Worm (Caenorhabditis elegans) whole organism, young adult: Measurements from ENCODE around the gene Y37H2A.10.

ENCODE experiments used
- B0019.2 ChIP-seq: fragments of 200-800 bp; sonication (Bioruptor generic); conservative IDR thresholded peaks from 2 replicates; pipeline ENCODE4 v1.3.6; 2022; ENCODE audit warnings: missing genetic modification reagents, missing genetic modification characterization, missing compliant biosample characterization
- B0035.1 ChIP-seq: sonication (generic microtip); optimal IDR thresholded peaks from 2 replicates; lab custom pipeline; 2016; ENCODE audit warnings: missing genetic modification characterization, mild to moderate bottlenecking, missing compliant biosample characterization, missing genotype, missing genetic modification reagents
- B0336.3 ChIP-seq: fragments of 200-800 bp; sonication (Bioruptor generic); IDR thresholded peaks from 2 replicates; pipeline ENCODE4 v1.3.6; 2022; ENCODE audit warnings: missing genetic modification characterization, missing compliant biosample characterization
- C17E4.6 ChIP-seq: fragments of 200-800 bp; sonication (Bioruptor generic); IDR thresholded peaks from 2 replicates; pipeline ENCODE4 v1.3.6; 2022; ENCODE audit warnings: missing genetic modification reagents, missing genetic modification characterization, missing compliant biosample characterization
- D2030.7 ChIP-seq: fragments of 200-800 bp; sonication (Bioruptor generic); IDR thresholded peaks from 2 replicates; pipeline ENCODE4 v1.3.6; 2022; ENCODE audit warnings: missing genetic modification reagents, missing genetic modification characterization, missing compliant biosample characterization
- F22D6.2 ChIP-seq: sonication (generic microtip); optimal IDR thresholded peaks from 2 replicates; lab custom pipeline; 2016; ENCODE audit warnings: mild to moderate bottlenecking, missing genetic modification characterization, missing compliant biosample characterization
- F33H1.4 ChIP-seq: fragments of 200-800 bp; sonication (Bioruptor generic); IDR thresholded peaks from 2 replicates; pipeline ENCODE4 v1.3.6; 2022; ENCODE audit warnings: missing genetic modification reagents, missing genetic modification characterization, missing compliant biosample characterization
- K11D2.4 ChIP-seq: fragments of 200-800 bp; sonication (Bioruptor generic); IDR thresholded peaks from 2 replicates; pipeline ENCODE4 v1.3.6; 2022; ENCODE audit warnings: missing genetic modification reagents, missing genetic modification characterization, missing compliant biosample characterization
- T07F8.4 ChIP-seq: sonication (generic microtip); optimal IDR thresholded peaks from 2 replicates; lab custom pipeline; 2016; ENCODE audit warnings: mild to moderate bottlenecking, missing genetic modification characterization, moderate library complexity, missing compliant biosample characterization
- Y53F4B.3 ChIP-seq: fragments of 200-800 bp; sonication (Bioruptor generic); IDR thresholded peaks from 2 replicates; pipeline ENCODE4 v1.3.6; 2022; ENCODE audit warnings: missing genetic modification reagents, missing genetic modification characterization, missing compliant biosample characterization
- Y56A3A.18 ChIP-seq: fragments of 200-800 bp; sonication (Bioruptor generic); IDR thresholded peaks from 2 replicates; pipeline ENCODE4 v1.3.6; 2022; ENCODE audit warnings: missing genetic modification reagents, missing genetic modification characterization, missing compliant biosample characterization
- Y67H2A.10 ChIP-seq: fragments of 200-800 bp; sonication (Bioruptor generic); conservative IDR thresholded peaks from 2 replicates; pipeline ENCODE4 v1.3.6; 2022; ENCODE audit warnings: missing genetic modification reagents, missing genetic modification characterization, missing compliant biosample characterization
- athp-1 ChIP-seq: sonication (generic microtip); optimal IDR thresholded peaks from 2 replicates; lab custom pipeline; 2017; ENCODE audit warnings: mild to moderate bottlenecking, missing genetic modification characterization, missing compliant biosample characterization
- attf-3 ChIP-seq: fragments of 200-800 bp; sonication (Bioruptor generic); conservative IDR thresholded peaks from 2 replicates; pipeline ENCODE4 v1.3.6; 2022; ENCODE audit warnings: missing genetic modification reagents, missing genetic modification characterization, missing compliant biosample characterization
- attf-5 ChIP-seq: fragments of 200-800 bp; sonication (Bioruptor generic); optimal IDR thresholded peaks from 2 replicates; lab custom pipeline; 2018; ENCODE audit warnings: mild to moderate bottlenecking, missing genetic modification characterization, missing compliant biosample characterization
- ceh-27 ChIP-seq: fragments of 200-800 bp; sonication (Bioruptor generic); optimal IDR thresholded peaks from 2 replicates; lab custom pipeline; 2018; ENCODE audit warnings: mild to moderate bottlenecking, missing genetic modification characterization, moderate library complexity, missing compliant biosample characterization
- ceh-40 ChIP-seq: fragments of 200-800 bp; sonication (Bioruptor generic); IDR thresholded peaks from 2 replicates; pipeline ENCODE4 v1.3.6; 2022; ENCODE audit warnings: missing genetic modification characterization, missing compliant biosample characterization
- ceh-79 ChIP-seq: sonication (generic microtip); optimal IDR thresholded peaks from 2 replicates; lab custom pipeline; 2017; ENCODE audit warnings: mild to moderate bottlenecking, missing genetic modification characterization, missing compliant biosample characterization
- fkh-3 ChIP-seq: sonication (generic microtip); optimal IDR thresholded peaks from 2 replicates; lab custom pipeline; 2016; ENCODE audit warnings: mild to moderate bottlenecking, missing genetic modification characterization, missing compliant biosample characterization
- him-1 ChIP-seq: sonication (generic microtip); optimal IDR thresholded peaks from 2 replicates; lab custom pipeline; 2016; ENCODE audit warnings: missing genotype, missing genetic modification reagents, missing genetic modification characterization, missing compliant biosample characterization
- hlh-12 ChIP-seq: sonication (generic microtip); optimal IDR thresholded peaks from 2 replicates; lab custom pipeline; 2016; ENCODE audit warnings: missing genetic modification characterization, missing compliant biosample characterization
- hrde-1 ChIP-seq: sonication (generic microtip); optimal IDR thresholded peaks from 2 replicates; lab custom pipeline; 2016; ENCODE audit warnings: missing genetic modification characterization, mild to moderate bottlenecking, missing compliant biosample characterization, moderate library complexity, missing genotype, missing genetic modification reagents, borderline replicate concordance
- lag-1 ChIP-seq: fragments of 200-800 bp; sonication (Bioruptor generic); IDR thresholded peaks from 2 replicates; pipeline ENCODE4 v1.3.6; 2022; ENCODE audit warnings: missing genetic modification reagents, missing genetic modification characterization, missing compliant biosample characterization
- let-526 ChIP-seq: fragments of 200-800 bp; sonication (Bioruptor generic); IDR thresholded peaks from 2 replicates; pipeline ENCODE4 v1.3.6; 2022; ENCODE audit warnings: missing genetic modification reagents, missing genetic modification characterization, missing compliant biosample characterization
- lin-54 ChIP-seq: fragments of 200-800 bp; sonication (Bioruptor generic); optimal IDR thresholded peaks from 2 replicates; lab custom pipeline; 2018; ENCODE audit warnings: mild to moderate bottlenecking, missing genetic modification characterization, missing compliant biosample characterization
- lir-1 ChIP-seq: fragments of 200-800 bp; sonication (Bioruptor generic); conservative IDR thresholded peaks from 2 replicates; pipeline ENCODE4 v1.3.6; 2022; ENCODE audit warnings: missing genetic modification reagents, missing genetic modification characterization, missing compliant biosample characterization
- lsl-1 ChIP-seq: fragments of 200-800 bp; sonication (Bioruptor generic); optimal IDR thresholded peaks from 2 replicates; lab custom pipeline; 2018; ENCODE audit warnings: mild to moderate bottlenecking, missing genetic modification characterization, moderate library complexity, missing compliant biosample characterization
- madf-6 ChIP-seq: fragments of 200-800 bp; sonication (Bioruptor generic); IDR thresholded peaks from 2 replicates; pipeline ENCODE4 v1.3.6; 2022; ENCODE audit warnings: missing genetic modification reagents, missing genetic modification characterization, missing compliant biosample characterization
- mxl-1 ChIP-seq: sonication (generic microtip); optimal IDR thresholded peaks from 2 replicates; lab custom pipeline; 2016; ENCODE audit warnings: missing genetic modification characterization, missing compliant biosample characterization
- nfya-1 ChIP-seq: sonication (generic microtip); optimal IDR thresholded peaks from 2 replicates; lab custom pipeline; 2017; ENCODE audit warnings: antibody characterized with exemption, missing compliant biosample characterization, missing genetic modification characterization, borderline replicate concordance; ENCODE audit not compliant: insufficient read depth
- nfya-2 ChIP-seq: fragments of 200-800 bp; sonication (Bioruptor generic); IDR thresholded peaks from 2 replicates; pipeline ENCODE4 v1.3.6; 2022; ENCODE audit warnings: missing genetic modification reagents, missing genetic modification characterization, missing compliant biosample characterization
- nhr-27 ChIP-seq: fragments of 200-800 bp; sonication (Bioruptor generic); optimal IDR thresholded peaks from 2 replicates; lab custom pipeline; 2018; ENCODE audit warnings: mild to moderate bottlenecking, missing genetic modification characterization, moderate library complexity, missing compliant biosample characterization
- rec-8 ChIP-seq, 2 experiments: sonication (generic microtip); optimal IDR thresholded peaks; 2 replicates each; lab custom pipeline; 2016; ENCODE audit warnings: mild to moderate bottlenecking in 2 of 2, missing genetic modification characterization in 2 of 2, missing genetic modification reagents in 2 of 2, missing genotype in 2 of 2, missing biosample characterization in 1 of 2, missing compliant biosample characterization in 1 of 2, moderate library complexity in 1 of 2
- repo-1 ChIP-seq: sonication (generic microtip); optimal IDR thresholded peaks from 2 replicates; lab custom pipeline; 2017; ENCODE audit warnings: mild to moderate bottlenecking, missing genetic modification characterization, missing compliant biosample characterization
- sea-2 ChIP-seq: fragments of 200-800 bp; sonication (Bioruptor generic); IDR thresholded peaks from 2 replicates; pipeline ENCODE4 v1.3.6; 2022; ENCODE audit warnings: missing genetic modification characterization, missing compliant biosample characterization
- snpc-1.1 ChIP-seq: sonication (generic microtip); optimal IDR thresholded peaks from 2 replicates; lab custom pipeline; 2017; ENCODE audit warnings: missing genetic modification characterization, mild to moderate bottlenecking, missing compliant biosample characterization, antibody characterized with exemption, moderate library complexity, missing genotype, missing genetic modification reagents; ENCODE audit not compliant: insufficient read depth
- snpc-1.3 ChIP-seq: sonication (generic microtip); optimal IDR thresholded peaks from 2 replicates; lab custom pipeline; 2017; ENCODE audit warnings: missing genetic modification characterization, mild to moderate bottlenecking, missing compliant biosample characterization, antibody characterized with exemption, moderate library complexity, missing genotype, missing genetic modification reagents; ENCODE audit not compliant: insufficient read depth
- somi-1 ChIP-seq: fragments of 200-800 bp; sonication (Bioruptor generic); optimal IDR thresholded peaks from 2 replicates; lab custom pipeline; 2018; ENCODE audit warnings: mild to moderate bottlenecking, missing genetic modification characterization, missing compliant biosample characterization
- tbx-9 ChIP-seq: sonication (generic microtip); optimal IDR thresholded peaks from 2 replicates; lab custom pipeline; 2016; ENCODE audit warnings: borderline replicate concordance, missing genetic modification characterization, inconsistent platforms, missing compliant biosample characterization

The Y37H2A.10 gene

DNA sequence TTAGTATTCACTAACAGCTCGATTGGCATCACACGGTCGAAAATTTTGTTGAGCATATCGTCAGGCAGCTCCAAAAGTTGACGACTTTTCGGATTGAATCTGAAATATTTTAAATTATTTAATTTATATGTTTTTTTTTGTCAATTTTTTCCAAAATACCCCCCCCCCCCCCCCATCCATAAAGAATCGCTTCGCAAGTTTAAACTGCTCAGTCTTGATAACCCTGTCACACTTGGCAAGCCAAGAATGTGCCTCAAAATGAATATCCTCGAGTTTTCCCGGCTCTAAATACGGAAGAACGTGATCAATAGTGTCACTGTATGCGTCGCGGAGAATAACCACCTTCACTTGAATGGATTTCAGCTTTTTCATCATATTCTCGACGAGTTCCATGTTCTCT is 5.6 kb upstream of the Y37H2A.10 start, which contains the start of gene Y37H2A.18:
Y37H2A.18 (minus strand) TSS at position 101 of the 400 bp plus-strand sequence.
- TF ChIP-seq fkh-3 (no peak), C17E4.6 (GFP tag; lab: Robert Waterston, UW) (no peak), B0019.2 (GFP tag; lab: Robert Waterston, UW) (no peak), tbx-9 (tag; lab: Kevin White, UChicago) (no peak), him-1 (tag; lab: Kevin White, UChicago) (no peak), lir-1 (no peak), ceh-40 (GFP tag; lab: Robert Waterston, UW) (no peak), ceh-79 (tag; lab: Kevin White, UChicago) (no peak), K11D2.4 (GFP tag; lab: Robert Waterston, UW) (no peak)

DNA sequence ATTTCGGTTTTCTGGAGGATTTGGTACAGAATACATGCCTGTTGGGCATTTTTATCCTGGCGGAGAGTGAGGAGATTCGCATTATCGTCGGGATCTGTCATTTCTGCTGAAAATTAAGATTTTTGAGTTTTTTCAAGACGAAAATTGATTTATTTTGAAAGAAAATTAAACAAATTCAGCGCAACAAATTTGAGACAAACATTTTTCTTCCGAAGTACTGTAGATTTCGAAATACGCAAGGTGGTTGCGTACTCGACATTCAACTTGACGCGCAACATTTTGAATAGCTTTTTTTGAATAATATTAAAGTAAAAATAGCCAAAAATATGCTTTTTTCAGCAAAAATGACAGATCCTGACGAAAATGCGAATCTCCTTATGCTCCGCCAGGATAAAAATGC is 4.4 kb upstream of the Y37H2A.10 start, which contains the start of gene Y37H2A.7:
Y37H2A.7 (minus strand) TSS at position 101 of the 400 bp plus-strand sequence.
- TF ChIP-seq mxl-1 (tag; lab: Kevin White, UChicago) (no peak), F33H1.4 (GFP tag; lab: Robert Waterston, UW) (0 out of 2 replicates have a peak, but pooled peaks have one; percentile 13), Y53F4B.3 (GFP tag; lab: Robert Waterston, UW) (no peak), fkh-3 (no peak), Y67H2A.10 (no peak), attf-3 (GFP tag; lab: Robert Waterston, UW) (no peak), let-526 (GFP tag; lab: Robert Waterston, UW) (no peak), snpc-1.1 (tag; lab: Kevin White, UChicago) (no peak), nfya-2 (GFP tag; lab: Robert Waterston, UW) (no peak), ceh-27 (GFP tag; lab: Kevin White, UChicago) (no peak), somi-1 (GFP tag; lab: Kevin White, UChicago) (no peak), hlh-12 (tag; lab: Kevin White, UChicago) (no peak), snpc-1.3 (no peak), nfya-1 (tag; lab: Kevin White, UChicago) (no peak), lin-54 (GFP tag; lab: Kevin White, UChicago) (no peak), T07F8.4 (tag; lab: Kevin White, UChicago) (no peak), C17E4.6 (GFP tag; lab: Robert Waterston, UW) (no peak), lag-1 (no peak), rec-8 (tag; optimal IDR thresholded peaks at IDR 0.05; lab: Kevin White, UChicago) (no peak), sea-2 (GFP tag; lab: Robert Waterston, UW) (no peak), nhr-27 (no peak), madf-6 (GFP tag; lab: Robert Waterston, UW) (peak; percentile 45; the same call in 1 of the 2 replicates), athp-1 (tag; lab: Kevin White, UChicago) (no peak), repo-1 (tag; lab: Kevin White, UChicago) (no peak), attf-5 (GFP tag; lab: Kevin White, UChicago) (no peak), lsl-1 (GFP tag; lab: Kevin White, UChicago) (peak; percentile 83), Y56A3A.18 (GFP tag; lab: Robert Waterston, UW) (no peak), B0035.1 (tag; lab: Kevin White, UChicago) (no peak), hrde-1 (tag; lab: Kevin White, UChicago) (no peak), F22D6.2 (tag; lab: Kevin White, UChicago) (no peak), D2030.7 (GFP tag; lab: Robert Waterston, UW) (peak; percentile 36; the same call in 1 of the 2 replicates), B0336.3 (no peak)
